Fruit fly (Drosophila melanogaster): ENCODE measurements around the gene dpr16.

dpr16 gene

DNA sequence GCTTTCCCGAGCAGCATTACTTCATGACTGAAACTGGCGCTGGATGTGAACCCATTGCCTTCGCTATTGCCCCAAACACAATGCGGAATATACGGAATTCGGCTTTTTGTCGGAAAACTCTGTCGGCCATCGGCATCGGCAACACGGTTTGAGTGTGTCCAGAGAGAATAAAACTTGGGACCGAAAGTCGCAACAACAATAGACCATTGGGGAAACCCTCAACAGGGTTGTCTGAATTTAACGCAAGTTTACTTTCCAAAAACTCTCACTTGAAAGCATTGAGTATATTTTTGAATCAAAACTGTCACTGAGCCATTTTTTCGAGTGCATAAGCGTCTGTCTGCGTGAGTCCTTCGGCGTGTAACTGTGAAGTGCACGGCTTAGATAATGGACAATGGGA, 47.6 kb downstream of the dpr16 start (continued):
- TF ChIP-seq HHEX (GFP tag; optimal IDR thresholded peaks at IDR 0.05) (peak; percentile 48), otp (GFP tag; IDR thresholded peaks at IDR 0.05) (no peak; the same call in 2 of the 3 replicates), esg (GFP tag; conservative IDR thresholded peaks at IDR 0.05) (peak; percentile 44; the same call in 1 of the 2 replicates), crol (GFP tag; IDR thresholded peaks at IDR 0.05) (no peak), mam (GFP tag; optimal IDR thresholded peaks at IDR 0.05) (peak; percentile 82), slbo (GFP tag; IDR thresholded peaks at IDR 0.05) (no peak; the same call in 1 of the 2 replicates), sna (GFP tag; IDR thresholded peaks at IDR 0.05; ENCODE audit: partially characterized antibody) (no peak), sisA (GFP tag; IDR thresholded peaks at IDR 0.05) (no peak; the same call in 1 of the 2 replicates), tll (GFP tag; optimal IDR thresholded peaks at IDR 0.05) (no peak), CG3065 (GFP tag; optimal IDR thresholded peaks at IDR 0.05) (no peak), Nf-YA (GFP tag; IDR thresholded peaks at IDR 0.05) (0 out of 2 replicates have a peak, but pooled peaks have one; percentile 17), CG15479 (GFP tag; optimal IDR thresholded peaks at IDR 0.05) (no peak), CG4404 (GFP tag; IDR thresholded peaks at IDR 0.05) (no peak), HLH54F (GFP tag; optimal IDR thresholded peaks at IDR 0.05) (peak; percentile 45), Six4 (GFP tag; optimal IDR thresholded peaks at IDR 0.05) (no peak), CG33557 (GFP tag; optimal IDR thresholded peaks at IDR 0.05) (no peak), Rx (GFP tag; IDR thresholded peaks at IDR 0.05) (peak; percentile 18; the same call in 1 of the 2 replicates), CG1603 (tag; optimal IDR thresholded peaks at IDR 0.05) (peak; percentile 53), vnd (GFP tag; IDR thresholded peaks at IDR 0.05; ENCODE audit: partially characterized antibody) (no peak), CG2875 (GFP tag; optimal IDR thresholded peaks at IDR 0.05) (no peak), Sox100B (GFP tag; optimal IDR thresholded peaks at IDR 0.05) (no peak), CG34422 (GFP tag; IDR thresholded peaks at IDR 0.05) (0 out of 3 replicates have a peak, but pooled peaks have one; percentile 32), CG10431 (GFP tag; optimal IDR thresholded peaks at IDR 0.05) (no peak), YL-1 (GFP tag; optimal IDR thresholded peaks at IDR 0.05) (no peak), CG12071 (GFP tag; optimal IDR thresholded peaks at IDR 0.05) (peak; percentile 5), phol (tag; optimal IDR thresholded peaks at IDR 0.05) (peak; percentile 20), fd64A (GFP tag; optimal IDR thresholded peaks at IDR 0.05) (no peak), CG4617 (GFP tag; optimal IDR thresholded peaks at IDR 0.05; ENCODE audit: borderline replicate concordance) (no peak), usp (GFP tag; optimal IDR thresholded peaks at IDR 0.05) (no peak), CG4730 (GFP tag; IDR thresholded peaks at IDR 0.05) (0 out of 2 replicates have a peak, but pooled peaks have one; percentile 4), CG8290 (GFP tag; optimal IDR thresholded peaks at IDR 0.05) (no peak), CG8290 (tag; optimal IDR thresholded peaks at IDR 0.05) (peak in 1 of 2 experiments; percentile 88), mirr (GFP tag; optimal IDR thresholded peaks at IDR 0.05) (no peak), Atf3 (GFP tag; optimal IDR thresholded peaks at IDR 0.05) (no peak), Taf1 (GFP tag; IDR thresholded peaks at IDR 0.05) (0 out of 2 replicates have a peak, but pooled peaks have one; percentile 32), ash1 (GFP tag; optimal IDR thresholded peaks at IDR 0.05) (no peak), Nf-YC (tag; optimal IDR thresholded peaks at IDR 0.05) (no peak), insv (GFP tag; optimal IDR thresholded peaks at IDR 0.05) (no peak), CG13894 (tag; optimal IDR thresholded peaks at IDR 0.05) (peak; percentile 94), da (GFP tag; optimal IDR thresholded peaks at IDR 0.05) (no peak), fru (optimal IDR thresholded peaks at IDR 0.05) (no peak), ase (GFP tag; IDR thresholded peaks at IDR 0.05) (no peak), CG4282 (GFP tag; optimal IDR thresholded peaks at IDR 0.05) (no peak), Mes4 (GFP tag; optimal IDR thresholded peaks at IDR 0.05) (no peak), CG6765 (GFP tag; optimal IDR thresholded peaks at IDR 0.05) (peak; percentile 18), az2 (GFP tag; optimal IDR thresholded peaks at IDR 0.05) (peak; percentile 10), CG32772 (GFP tag; IDR thresholded peaks at IDR 0.05) (peak; percentile 47), Sry-δ (GFP tag; optimal IDR thresholded peaks at IDR 0.05) (peak; percentile 12), CG17802 (tag; optimal IDR thresholded peaks at IDR 0.05) (no peak), CG9727 (GFP tag; optimal IDR thresholded peaks at IDR 0.05) (peak; percentile 37), en (GFP tag; optimal IDR thresholded peaks at IDR 0.05) (no peak), ind (GFP tag; optimal IDR thresholded peaks at IDR 0.05) (peak; percentile 70)

All from whole organism, embryonic.